Fruit fly (Drosophila melanogaster) whole organism: ENCODE measurements around the gene CG3119.

Experiments
- CG8478 ChIP-seq: fragments of >200 bp; optimal IDR thresholded peaks from 2 replicates; lab custom pipeline; 2018; ENCODE audit warnings: inconsistent platforms
- Dll ChIP-seq: fragments of >200 bp; optimal IDR thresholded peaks from 2 replicates; lab custom pipeline; 2017
- EcR ChIP-seq, 2 experiments: fragments of >200 bp; optimal IDR thresholded peaks; 2 replicates each; lab custom pipeline; 2017; ENCODE audit warnings: missing biosample characterization in 2 of 2, missing genetic modification characterization in 2 of 2, missing genetic modification reagents in 2 of 2
- pan ChIP-seq: fragments of >200 bp; optimal IDR thresholded peaks from 2 replicates; lab custom pipeline; 2017
- psq ChIP-seq: fragments of >200 bp; optimal IDR thresholded peaks from 2 replicates; lab custom pipeline; 2017
- usp ChIP-seq: fragments of >200 bp; optimal IDR thresholded peaks from 2 replicates; lab custom pipeline; 2017; ENCODE audit warnings: missing biosample characterization, missing genetic modification characterization, mixed read lengths

dm6 chr2L:2878188-2878587, 40.6 kb upstream of the CG3119 start, which contains the start of the genes Prx6a and Sbat:
- no peak for TF ChIP-seq psq (lab: Kevin White, UChicago)
- no peak for TF ChIP-seq EcR (GFP tag; optimal IDR thresholded peaks at IDR 0.05; lab: Kevin White, UChicago)
- TF ChIP-seq CG8478 (lab: Kevin White, UChicago) = no peak
- TF ChIP-seq usp = no peak
- TF ChIP-seq pan = no peak
- no peak for TF ChIP-seq Dll (lab: Kevin White, UChicago)
